Worm (Caenorhabditis elegans) whole organism, L3 larva: Measurements from ENCODE around the gene T22H9.1.

Experiments
- elt-2 ChIP-seq: sonication (generic microtip); optimal IDR thresholded peaks from 2 replicates; lab custom pipeline; 2016; ENCODE audit warnings: missing genetic modification reagents, mild to moderate bottlenecking, missing genetic modification characterization, missing compliant biosample characterization
- jun-1 ChIP-seq: fragments of 150-350 bp; optimal IDR thresholded peaks from 2 replicates; lab custom pipeline; 2014; ENCODE audit warnings: missing biosample characterization, missing genetic modification reagents, missing genetic modification characterization
- mdl-1 ChIP-seq: fragments of 150-350 bp; optimal IDR thresholded peaks from 2 replicates; lab custom pipeline; 2014; ENCODE audit warnings: missing biosample characterization, missing genetic modification characterization
- nhr-12 ChIP-seq: fragments of 150-350 bp; optimal IDR thresholded peaks from 2 replicates; lab custom pipeline; 2014; ENCODE audit warnings: missing biosample characterization, missing genetic modification characterization
- nhr-76 ChIP-seq: fragments of 150-350 bp; sonication (generic microtip); optimal IDR thresholded peaks from 5 replicates; lab custom pipeline; 2014; ENCODE audit warnings: missing biosample characterization, missing genetic modification characterization
- pqm-1 ChIP-seq: fragments of 150-350 bp; optimal IDR thresholded peaks from 2 replicates; lab custom pipeline; 2017; ENCODE audit warnings: missing biosample characterization, missing genetic modification characterization, inconsistent platforms
- unc-62 ChIP-seq: fragments of 150-350 bp; sonication (generic microtip); optimal IDR thresholded peaks from 4 replicates; lab custom pipeline; 2014; ENCODE audit warnings: missing biosample characterization, missing genetic modification reagents, missing genetic modification characterization

- TF ChIP-seq elt-2 (peak; percentile 26), mdl-1 (tag; lab: Kevin White, UChicago) (no peak), nhr-12 (no peak), pqm-1 (tag; lab: Kevin White, UChicago) (no peak), jun-1 (tag; lab: Kevin White, UChicago) (no peak), unc-62 (GFP tag; lab: Kevin White, UChicago) (peak; percentile 27), nhr-76 (tag; lab: Kevin White, UChicago) (no peak)
Observed at ce11 chrV:381227-381950, 21.8 kb downstream of the T22H9.1 start, which contains the start of gene ZK6.8.
